Fruit fly (Drosophila melanogaster) whole organism, embryonic: ENCODE measurements around the gene dbe.

Experiments
- Atf6 ChIP-seq: fragments of 200-800 bp; sonication (Bioruptor generic); IDR thresholded peaks from 2 replicates; pipeline ENCODE4 v1.3.6; 2022; ENCODE audit warnings: missing biosample characterization, missing genetic modification characterization
- CG12236 ChIP-seq: fragments of 200-800 bp; sonication (Bioruptor generic); optimal IDR thresholded peaks from 2 replicates; lab custom pipeline; 2016; ENCODE audit warnings: missing biosample characterization, missing genetic modification characterization
- CG12299 ChIP-seq: fragments of 200-800 bp; sonication (Bioruptor generic); optimal IDR thresholded peaks from 2 replicates; lab custom pipeline; 2018; ENCODE audit warnings: missing biosample characterization, mild to moderate bottlenecking, missing genetic modification characterization
- CG13123 ChIP-seq: fragments of 200-800 bp; sonication (Bioruptor generic); optimal IDR thresholded peaks from 2 replicates; lab custom pipeline; 2016; ENCODE audit warnings: missing biosample characterization, missing genetic modification characterization
- CG14965 ChIP-seq: fragments of 200-800 bp; sonication (Bioruptor generic); optimal IDR thresholded peaks from 2 replicates; lab custom pipeline; 2016; ENCODE audit warnings: missing biosample characterization, missing genetic modification characterization, borderline replicate concordance
- CG15601 ChIP-seq: fragments of 200-800 bp; sonication (Bioruptor generic); optimal IDR thresholded peaks from 3 replicates; lab custom pipeline; 2019; ENCODE audit warnings: missing biosample characterization, mild to moderate bottlenecking, missing genetic modification characterization, moderate library complexity
- CG17612 ChIP-seq: fragments of 200-800 bp; sonication (Bioruptor generic); IDR thresholded peaks from 2 replicates; pipeline ENCODE4 v1.3.6; 2022; ENCODE audit warnings: missing biosample characterization, missing genetic modification characterization
- CG17912 ChIP-seq: fragments of 200-800 bp; sonication (Bioruptor generic); optimal IDR thresholded peaks from 2 replicates; lab custom pipeline; 2018; ENCODE audit warnings: missing biosample characterization, mild to moderate bottlenecking, missing genetic modification characterization
- CG1792 ChIP-seq: fragments of 200-800 bp; sonication (Bioruptor generic); optimal IDR thresholded peaks from 2 replicates; lab custom pipeline; 2016; ENCODE audit warnings: missing biosample characterization, missing genetic modification characterization
- CG18011 ChIP-seq: fragments of 200-800 bp; sonication (Bioruptor generic); optimal IDR thresholded peaks from 2 replicates; lab custom pipeline; 2017; ENCODE audit warnings: missing biosample characterization, missing genetic modification characterization, mild to moderate bottlenecking, moderate library complexity, missing genotype
- CG18476 ChIP-seq: fragments of 200-800 bp; sonication (Bioruptor generic); optimal IDR thresholded peaks from 2 replicates; lab custom pipeline; 2016; ENCODE audit warnings: missing biosample characterization, mild to moderate bottlenecking, missing genetic modification characterization
- CG18619 ChIP-seq: fragments of 200-800 bp; sonication (Bioruptor generic); optimal IDR thresholded peaks from 3 replicates; lab custom pipeline; 2017; ENCODE audit warnings: missing biosample characterization, mild to moderate bottlenecking, missing genetic modification characterization
- CG34224 ChIP-seq: fragments of 200-800 bp; sonication (Bioruptor generic); IDR thresholded peaks from 3 replicates; pipeline ENCODE4 v1.3.6; 2022; ENCODE audit warnings: missing biosample characterization, missing genetic modification characterization; ENCODE audit not compliant: partially characterized antibody
- CG8765 ChIP-seq: fragments of 200-800 bp; sonication (Bioruptor generic); IDR thresholded peaks from 2 replicates; pipeline ENCODE4 v1.3.6; 2022; ENCODE audit warnings: missing biosample characterization, missing genetic modification characterization
- CG9817 ChIP-seq: fragments of 200-800 bp; sonication (Bioruptor generic); optimal IDR thresholded peaks from 2 replicates; lab custom pipeline; 2018; ENCODE audit warnings: missing biosample characterization, mild to moderate bottlenecking, missing genetic modification characterization, moderate library complexity
- CTCF ChIP-seq: fragments of 200-800 bp; sonication (Bioruptor generic); optimal IDR thresholded peaks from 2 replicates; lab custom pipeline; 2017; ENCODE audit warnings: missing biosample characterization, mild to moderate bottlenecking, missing genetic modification characterization, moderate library complexity
- Camta ChIP-seq: fragments of 200-800 bp; sonication (Bioruptor generic); optimal IDR thresholded peaks from 2 replicates; lab custom pipeline; 2016; ENCODE audit warnings: missing biosample characterization, missing genetic modification characterization
- Deaf1 ChIP-seq: fragments of 200-800 bp; optimal IDR thresholded peaks from 3 replicates; lab custom pipeline; 2019; ENCODE audit warnings: missing biosample characterization, mild to moderate bottlenecking, missing genetic modification characterization, moderate library complexity
- Ets65A ChIP-seq: fragments of 200-800 bp; sonication (Bioruptor generic); peaks from one replicate; lab custom pipeline; 2016; ENCODE audit warnings: missing biosample characterization, missing genetic modification characterization
- HHEX ChIP-seq: fragments of 200-800 bp; sonication (Bioruptor generic); optimal IDR thresholded peaks from 3 replicates; lab custom pipeline; 2017; ENCODE audit warnings: missing biosample characterization, mild to moderate bottlenecking, missing genetic modification characterization, missing genetic modification reagents
- MTF-1 ChIP-seq: fragments of 200-800 bp; sonication (Bioruptor generic); optimal IDR thresholded peaks from 2 replicates; lab custom pipeline; 2018; ENCODE audit warnings: missing biosample characterization, mild to moderate bottlenecking, missing genetic modification characterization, borderline replicate concordance
- Med ChIP-seq: fragments of 200-800 bp; sonication (Bioruptor generic); peaks from one replicate; lab custom pipeline; 2016; ENCODE audit warnings: missing biosample characterization, missing genetic modification characterization, mild to moderate bottlenecking, inconsistent platforms, moderate library complexity
- NFAT ChIP-seq: fragments of 200-800 bp; sonication (Bioruptor generic); IDR thresholded peaks from 2 replicates; pipeline ENCODE4 v1.3.6; 2022; ENCODE audit warnings: missing biosample characterization, missing genetic modification characterization
- Opbp ChIP-seq: fragments of 200-800 bp; sonication (Bioruptor generic); IDR thresholded peaks from 3 replicates; pipeline ENCODE4 v1.3.6; 2022; ENCODE audit warnings: missing biosample characterization, missing genetic modification characterization; ENCODE audit not compliant: partially characterized antibody
- Scr ChIP-seq: fragments of 200-800 bp; sonication (Bioruptor generic); IDR thresholded peaks from 2 replicates; pipeline ENCODE4 v1.3.6; 2022; ENCODE audit warnings: missing biosample characterization, missing genetic modification characterization; ENCODE audit not compliant: partially characterized antibody
- Ssrp ChIP-seq: fragments of 200-800 bp; sonication (Bioruptor generic); optimal IDR thresholded peaks from 2 replicates; lab custom pipeline; 2018; ENCODE audit warnings: missing biosample characterization, mild to moderate bottlenecking, missing genetic modification characterization, moderate library complexity
- Xrp1 ChIP-seq: fragments of 200-800 bp; sonication (Bioruptor generic); IDR thresholded peaks from 2 replicates; pipeline ENCODE4 v1.3.6; 2022; ENCODE audit warnings: missing biosample characterization, missing genetic modification characterization
- cg ChIP-seq: fragments of 200-800 bp; sonication (Bioruptor generic); optimal IDR thresholded peaks from 3 replicates; lab custom pipeline; 2019; ENCODE audit warnings: missing biosample characterization, mild to moderate bottlenecking, missing genetic modification characterization, moderate library complexity
- ewg ChIP-seq: fragments of 200-800 bp; sonication (Bioruptor generic); optimal IDR thresholded peaks from 3 replicates; lab custom pipeline; 2017; ENCODE audit warnings: mild to moderate bottlenecking, missing biosample characterization, missing genetic modification reagents, missing genetic modification characterization
- gsb ChIP-seq: fragments of 200-800 bp; sonication (Bioruptor generic); IDR thresholded peaks from 2 replicates; pipeline ENCODE4 v1.3.6; 2022; ENCODE audit warnings: missing biosample characterization, missing genetic modification characterization
- h ChIP-seq: fragments of >200 bp; optimal IDR thresholded peaks from 2 replicates; lab custom pipeline; 2017
- hkb ChIP-seq, 2 experiments: fragments of 200-800 bp in 1 of 2; fragments of >200 bp in 1 of 2; sonication (Bioruptor generic) in 1 of 2; IDR thresholded peaks in 1 of 2; optimal IDR thresholded peaks in 1 of 2; 2 replicates each; pipeline versions ENCODE4 v1.3.6 to Lab custom; 2017 to 2022; ENCODE audit warnings: missing biosample characterization in 1 of 2, missing genetic modification characterization in 1 of 2
- kni ChIP-seq: fragments of 200-800 bp; sonication (Bioruptor generic); optimal IDR thresholded peaks from 3 replicates; lab custom pipeline; 2017; ENCODE audit warnings: mild to moderate bottlenecking, missing biosample characterization, missing genetic modification reagents, missing genetic modification characterization
- knrl ChIP-seq: fragments of 200-800 bp; sonication (Bioruptor generic); IDR thresholded peaks from 3 replicates; pipeline ENCODE4 v1.3.6; 2022; ENCODE audit warnings: missing biosample characterization, missing genetic modification characterization; ENCODE audit not compliant: partially characterized antibody
- p53 ChIP-seq: fragments of 200-800 bp; sonication (Bioruptor generic); optimal IDR thresholded peaks from 2 replicates; lab custom pipeline; 2016; ENCODE audit warnings: missing biosample characterization, missing genetic modification characterization
- row ChIP-seq: fragments of 200-800 bp; sonication (Bioruptor generic); IDR thresholded peaks from 3 replicates; pipeline ENCODE4 v1.3.6; 2022; ENCODE audit warnings: missing biosample characterization, missing genetic modification characterization
- sd ChIP-seq: fragments of 200-800 bp; sonication (Bioruptor generic); optimal IDR thresholded peaks from 3 replicates; lab custom pipeline; 2018; ENCODE audit warnings: missing biosample characterization, mild to moderate bottlenecking, missing genetic modification characterization, moderate library complexity
- sens ChIP-seq: fragments of 200-800 bp; sonication (Bioruptor generic); peaks from one replicate; lab custom pipeline; 2016; ENCODE audit warnings: missing biosample characterization, missing genetic modification characterization
- sim ChIP-seq: fragments of 200-800 bp; sonication (Bioruptor generic); IDR thresholded peaks from 2 replicates; pipeline ENCODE4 v1.3.6; 2022; ENCODE audit warnings: missing biosample characterization, missing genetic modification characterization
- sima ChIP-seq: fragments of 200-800 bp; sonication (Bioruptor generic); optimal IDR thresholded peaks from 2 replicates; lab custom pipeline; 2016; ENCODE audit warnings: missing biosample characterization, missing genetic modification characterization
- so ChIP-seq: fragments of 200-800 bp; sonication (Bioruptor generic); IDR thresholded peaks from 3 replicates; pipeline ENCODE4 v1.3.6; 2022; ENCODE audit warnings: missing biosample characterization, missing genetic modification characterization
- sob ChIP-seq: fragments of 200-800 bp; sonication (Bioruptor generic); IDR thresholded peaks from 2 replicates; pipeline ENCODE4 v1.3.6; 2022; ENCODE audit warnings: missing biosample characterization, missing genetic modification characterization
- vvl ChIP-seq: fragments of 200-800 bp; sonication (Bioruptor generic); IDR thresholded peaks from 2 replicates; pipeline ENCODE4 v1.3.6; 2022; ENCODE audit warnings: missing biosample characterization, missing genetic modification characterization
- z ChIP-seq: fragments of 200-800 bp; sonication (Bioruptor generic); IDR thresholded peaks from 3 replicates; pipeline ENCODE4 v1.3.6; 2022; ENCODE audit warnings: missing biosample characterization, missing genetic modification characterization

Gene dbe

DNA sequence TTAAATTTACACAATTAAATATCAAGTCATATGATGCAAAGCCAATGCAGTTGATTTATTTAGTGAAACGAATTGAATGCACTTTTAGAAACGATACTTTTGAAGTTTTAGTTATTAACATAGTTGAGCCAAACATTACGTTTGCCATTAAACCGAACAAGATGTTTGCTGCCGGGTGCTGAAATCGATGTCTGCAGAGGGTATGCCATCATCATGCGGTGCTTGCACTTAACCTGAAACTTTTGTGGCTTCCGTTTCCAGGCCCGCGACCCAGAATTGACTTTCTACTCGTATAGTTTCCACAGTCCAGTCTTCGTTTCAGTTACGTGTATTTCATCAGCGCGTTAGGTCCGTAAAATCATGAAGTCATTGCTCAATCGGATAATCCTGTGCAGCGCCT is 7.3 kb upstream of the dbe start, which contains the start of gene ninaA:
TSS of gene ninaA (plus strand) at position 301 of the 400 bp plus-strand sequence.
- TF ChIP-seq Xrp1 (no peak), row (GFP tag; lab: Robert Waterston, UW) (no peak), CG34224 (no peak), CG15601 (no peak), NFAT (GFP tag; lab: Robert Waterston, UW) (no peak), sima (GFP tag; lab: Kevin White, UChicago) (no peak), CG18011 (GFP tag; lab: Kevin White, UChicago) (no peak), MTF-1 (GFP tag; lab: Kevin White, UChicago) (no peak), CG13123 (GFP tag; lab: Kevin White, UChicago) (no peak), sd (no peak), p53 (GFP tag; lab: Kevin White, UChicago) (no peak), kni (no peak), CG17912 (GFP tag; lab: Kevin White, UChicago) (no peak), cg (GFP tag; lab: Kevin White, UChicago) (no peak), so (no peak), CG12299 (tag; lab: Kevin White, UChicago) (no peak), CG12236 (no peak)

DNA sequence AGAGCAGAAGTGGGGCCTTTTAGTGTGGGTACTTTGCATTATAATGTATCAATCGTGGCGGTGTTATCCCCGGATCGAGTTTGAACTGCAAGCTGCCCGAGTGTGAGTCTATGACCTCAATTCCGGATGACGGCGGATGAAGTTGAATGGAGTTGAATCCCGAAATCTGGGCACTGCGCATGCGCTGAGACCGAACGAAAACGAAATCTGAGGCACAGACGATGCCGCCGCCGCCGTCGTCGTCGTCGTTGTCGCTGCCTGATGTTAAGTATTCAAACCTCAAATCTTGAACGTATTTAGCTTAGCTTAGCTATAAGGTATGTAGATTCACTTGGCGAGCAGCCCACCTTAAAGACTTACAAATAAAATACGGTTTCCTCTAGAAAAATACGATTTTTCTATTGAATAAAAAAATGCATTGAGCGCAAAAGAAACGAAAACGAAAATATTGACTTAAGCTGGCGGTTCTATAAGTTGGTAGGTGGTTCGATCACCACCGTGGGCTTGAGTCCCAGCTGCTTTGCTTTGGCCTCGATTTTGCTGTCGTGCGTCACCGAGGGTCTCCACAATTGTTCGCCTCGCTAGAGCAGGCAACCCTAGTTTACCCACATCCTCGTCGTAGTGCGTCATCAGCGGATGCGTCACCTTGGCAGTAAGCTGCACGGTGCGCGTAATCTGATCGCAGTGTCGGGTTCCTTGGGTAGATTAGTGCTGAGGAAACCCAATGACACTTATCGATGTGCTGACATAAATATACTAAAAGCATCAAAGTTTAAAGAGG is 4.3 kb upstream of the dbe start:
- TF ChIP-seq sob (GFP tag; lab: Robert Waterston, UW) = peak; percentile 38
- TF ChIP-seq Camta (GFP tag; lab: Kevin White, UChicago) = no peak
- TF ChIP-seq hkb (optimal IDR thresholded peaks at IDR 0.05; lab: Kevin White, UChicago) = peak; percentile 36
- no peak for TF ChIP-seq hkb (GFP tag; IDR thresholded peaks at IDR 0.05; lab: Robert Waterston, UW)
- TF ChIP-seq CTCF (GFP tag; lab: Kevin White, UChicago) = no peak
- TF ChIP-seq Med (GFP tag; lab: Kevin White, UChicago) = peak; percentile 64
- TF ChIP-seq Atf6 (GFP tag; lab: Robert Waterston, UW) = 0 out of 2 replicates have a peak, but pooled peaks have one; percentile 8
- 0 out of 3 replicates have a peak, but pooled peaks have one; percentile 16 for TF ChIP-seq knrl
- TF ChIP-seq CG9817 (tag; lab: Kevin White, UChicago) = no peak
- peak; percentile 83 for TF ChIP-seq CG18476 (GFP tag; lab: Kevin White, UChicago)
- no peak for TF ChIP-seq CG17612 (GFP tag; lab: Robert Waterston, UW)
- TF ChIP-seq ewg (GFP tag; lab: Kevin White, UChicago) = peak; percentile 55
- no peak for TF ChIP-seq h (lab: Kevin White, UChicago)
- no peak for TF ChIP-seq gsb (GFP tag; lab: Robert Waterston, UW)
- no peak for TF ChIP-seq CG14965 (GFP tag; lab: Kevin White, UChicago)
- TF ChIP-seq Opbp (GFP tag; lab: Robert Waterston, UW) = 0 out of 3 replicates have a peak, but pooled peaks have one; percentile 37
- TF ChIP-seq CG18619 (GFP tag; lab: Kevin White, UChicago) = no peak
- TF ChIP-seq CG1792 = no peak
- 0 out of 2 replicates have a peak, but pooled peaks have one; percentile 18 for TF ChIP-seq Scr (GFP tag; lab: Robert Waterston, UW)
- TF ChIP-seq CG8765 = no peak
- no peak for TF ChIP-seq so
- TF ChIP-seq sim (GFP tag; lab: Robert Waterston, UW) = no peak
- 0 out of 3 replicates have a peak, but pooled peaks have one; percentile 39 for TF ChIP-seq z
- TF ChIP-seq vvl (GFP tag; lab: Robert Waterston, UW) = peak; percentile 34; the same call in 1 of the 2 replicates
- TF ChIP-seq Ets65A (GFP tag; lab: Kevin White, UChicago) = no peak
- peak; percentile 9 for TF ChIP-seq sens
- TF ChIP-seq Ssrp (tag; lab: Kevin White, UChicago) = peak; percentile 17
- peak; percentile 62 for TF ChIP-seq Deaf1
- no peak for TF ChIP-seq HHEX (GFP tag; lab: Kevin White, UChicago)
- TF ChIP-seq, all 482 proteins: peak for 14
